Worm (Caenorhabditis elegans) whole organism, mixed stage, embryonic: Measurements from ENCODE around the gene ttm-2.

Source experiments
- M03D4.4 ChIP-seq: sonication (generic microtip); optimal IDR thresholded peaks from 2 replicates; lab custom pipeline; 2017; ENCODE audit warnings: mild to moderate bottlenecking, missing genetic modification characterization, missing compliant biosample characterization
- blmp-1 ChIP-seq: fragments of 150-350 bp; optimal IDR thresholded peaks from 2 replicates; lab custom pipeline; 2014; ENCODE audit warnings: missing biosample characterization, missing genetic modification characterization
- ceh-39 ChIP-seq: fragments of 150-350 bp; optimal IDR thresholded peaks from 2 replicates; lab custom pipeline; 2014; ENCODE audit warnings: missing biosample characterization, missing genetic modification characterization
- ceh-43 ChIP-seq: fragments of 200-800 bp; sonication (Bioruptor generic); optimal IDR thresholded peaks from 2 replicates; lab custom pipeline; 2018; ENCODE audit warnings: mild to moderate bottlenecking, missing genetic modification characterization, moderate library complexity, missing compliant biosample characterization
- ceh-83 ChIP-seq: fragments of 200-800 bp; sonication (Bioruptor generic); optimal IDR thresholded peaks from 2 replicates; lab custom pipeline; 2018; ENCODE audit warnings: mild to moderate bottlenecking, missing genetic modification characterization, missing compliant biosample characterization
- ces-1 ChIP-seq: fragments of 150-350 bp; optimal IDR thresholded peaks from 2 replicates; lab custom pipeline; 2014; ENCODE audit warnings: missing biosample characterization, missing genetic modification reagents, missing genetic modification characterization
- cnd-1 ChIP-seq: fragments of 200-800 bp; sonication (Bioruptor generic); optimal IDR thresholded peaks from 2 replicates; lab custom pipeline; 2018; ENCODE audit warnings: mild to moderate bottlenecking, missing genetic modification characterization, missing compliant biosample characterization
- drap-1 ChIP-seq: fragments of 200-800 bp; sonication (Bioruptor generic); optimal IDR thresholded peaks from 3 replicates; lab custom pipeline; 2018; ENCODE audit warnings: mild to moderate bottlenecking, missing genetic modification characterization, missing compliant biosample characterization
- elt-1 ChIP-seq: sonication (generic microtip); optimal IDR thresholded peaks from 2 replicates; lab custom pipeline; 2017; ENCODE audit warnings: missing genetic modification characterization, mild to moderate bottlenecking, missing compliant biosample characterization, antibody characterized with exemption, moderate library complexity, borderline replicate concordance; ENCODE audit not compliant: insufficient read depth
- elt-3 ChIP-seq: fragments of 150-350 bp; optimal IDR thresholded peaks from 2 replicates; lab custom pipeline; 2014; ENCODE audit warnings: missing biosample characterization, missing genetic modification characterization
- lin-13 ChIP-seq: fragments of 150-350 bp; optimal IDR thresholded peaks from 2 replicates; lab custom pipeline; 2014; ENCODE audit warnings: missing biosample characterization, missing genetic modification characterization
- lsy-2 ChIP-seq: fragments of 150-350 bp; optimal IDR thresholded peaks from 2 replicates; lab custom pipeline; 2014; ENCODE audit warnings: missing biosample characterization, missing genetic modification characterization
- mab-5 ChIP-seq: fragments of 150-350 bp; optimal IDR thresholded peaks from 2 replicates; lab custom pipeline; 2014; ENCODE audit warnings: missing biosample characterization, missing genetic modification characterization
- mep-1 ChIP-seq: fragments of 150-350 bp; optimal IDR thresholded peaks from 2 replicates; lab custom pipeline; 2017; ENCODE audit warnings: missing biosample characterization, missing genetic modification reagents, missing genetic modification characterization, inconsistent platforms
- mls-2 ChIP-seq: sonication (generic microtip); optimal IDR thresholded peaks from 2 replicates; lab custom pipeline; 2016; ENCODE audit warnings: mild to moderate bottlenecking, missing genetic modification characterization, moderate library complexity, missing compliant biosample characterization
- nhr-12 ChIP-seq: fragments of 150-350 bp; optimal IDR thresholded peaks from 2 replicates; lab custom pipeline; 2014; ENCODE audit warnings: missing biosample characterization, missing genetic modification characterization
- nhr-2 ChIP-seq: fragments of 150-350 bp; optimal IDR thresholded peaks from 2 replicates; lab custom pipeline; 2014; ENCODE audit warnings: missing biosample characterization, missing genetic modification characterization
- nhr-237 ChIP-seq: fragments of 150-350 bp; optimal IDR thresholded peaks from 2 replicates; lab custom pipeline; 2014; ENCODE audit warnings: missing biosample characterization, missing genetic modification characterization
- nhr-76 ChIP-seq: sonication (generic microtip); optimal IDR thresholded peaks from 2 replicates; lab custom pipeline; 2017; ENCODE audit warnings: missing biosample characterization, missing genetic modification characterization
- pha-4 ChIP-seq: fragments of 150-350 bp; optimal IDR thresholded peaks from 2 replicates; lab custom pipeline; 2018; ENCODE audit warnings: missing biosample characterization, missing genetic modification reagents, missing genetic modification characterization
- sem-2 ChIP-seq: fragments of 200-800 bp; sonication (Bioruptor generic); optimal IDR thresholded peaks from 2 replicates; lab custom pipeline; 2018; ENCODE audit warnings: mild to moderate bottlenecking, missing genetic modification characterization, missing compliant biosample characterization
- sptf-1 ChIP-seq: sonication (generic microtip); optimal IDR thresholded peaks from 2 replicates; lab custom pipeline; 2017; ENCODE audit warnings: mild to moderate bottlenecking, missing genetic modification characterization, moderate library complexity, missing compliant biosample characterization
- tbx-8 ChIP-seq: fragments of 200-800 bp; sonication (Bioruptor generic); optimal IDR thresholded peaks from 2 replicates; lab custom pipeline; 2018; ENCODE audit warnings: mild to moderate bottlenecking, missing genetic modification characterization, moderate library complexity, missing compliant biosample characterization
- unc-62 ChIP-seq: fragments of 150-350 bp; optimal IDR thresholded peaks from 2 replicates; lab custom pipeline; 2014; ENCODE audit warnings: missing biosample characterization, missing genetic modification reagents, missing genetic modification characterization
- zip-8 ChIP-seq: fragments of 150-350 bp; optimal IDR thresholded peaks from 2 replicates; lab custom pipeline; 2014; ENCODE audit warnings: missing biosample characterization, missing genetic modification characterization
- ztf-11 ChIP-seq: fragments of 150-350 bp; optimal IDR thresholded peaks from 2 replicates; lab custom pipeline; 2014; ENCODE audit warnings: missing biosample characterization, missing genetic modification characterization

The ttm-2 gene

ce11 chrII:4790687-4791086 lies 24.5 kb upstream of the ttm-2 start:
- TF ChIP-seq elt-1 (no peak), ceh-43 (GFP tag; lab: Kevin White, UChicago) (no peak), elt-3 (tag; lab: Kevin White, UChicago) (no peak)
- TF ChIP-seq, all 35 proteins: peak for 0

ce11 chrII:4789835-4790343 lies 23.7 kb upstream of the ttm-2 start, which contains the start of gene F26G1.15:
TSS of gene F26G1.15 (plus strand) at chrII:4790293.
- TF ChIP-seq zip-8 (tag; lab: Kevin White, UChicago) (peak; percentile 74), unc-62 (no peak), lsy-2 (no peak), M03D4.4 (tag; lab: Kevin White, UChicago) (no peak), mls-2 (no peak), ces-1 (no peak)
- TF ChIP-seq, all 35 proteins: peak for 1

- TF ChIP-seq sptf-1 = no peak
- TF ChIP-seq nhr-12 (tag; lab: Kevin White, UChicago) = no peak
- TF ChIP-seq lin-13 (tag; lab: Kevin White, UChicago) = no peak
- no peak for TF ChIP-seq cnd-1 (tag; lab: Kevin White, UChicago)
- no peak for TF ChIP-seq ceh-83 (GFP tag; lab: Kevin White, UChicago)
- TF ChIP-seq unc-62 = no peak
- TF ChIP-seq nhr-237 (tag; lab: Kevin White, UChicago) = no peak
- TF ChIP-seq drap-1 (GFP tag; lab: Kevin White, UChicago) = no peak
- no peak for TF ChIP-seq pha-4 (tag; lab: Kevin White, UChicago)
- TF ChIP-seq, all 35 proteins: peak for 0
Observed at ce11 chrII:4786181-4786580, 20.0 kb upstream of the ttm-2 start, which contains the start of gene msp-3. TSS of gene msp-3 (minus strand) at chrII:4786281.

- TF ChIP-seq ces-1 = no peak
- no peak for TF ChIP-seq lsy-2
- no peak for TF ChIP-seq nhr-76 (tag; lab: Kevin White, UChicago)
- no peak for TF ChIP-seq unc-62
- TF ChIP-seq mls-2 = no peak
- TF ChIP-seq elt-3 (tag; lab: Kevin White, UChicago) = no peak
- TF ChIP-seq drap-1 (GFP tag; lab: Kevin White, UChicago) = no peak
- TF ChIP-seq tbx-8 = no peak
- TF ChIP-seq ceh-43 (GFP tag; lab: Kevin White, UChicago) = no peak
- TF ChIP-seq mab-5 (tag; lab: Kevin White, UChicago) = no peak
- TF ChIP-seq elt-1 = no peak
- no peak for TF ChIP-seq ceh-39 (tag; lab: Kevin White, UChicago)
Observed at ce11 chrII:4784436-4784835, 18.3 kb upstream of the ttm-2 start, which contains the start of gene nep-12. TSS of gene nep-12 (minus strand) at chrII:4784536.

- TF ChIP-seq pha-4 (tag; lab: Kevin White, UChicago) (peak; percentile 84), lsy-2 (no peak), sptf-1 (no peak), nhr-2 (no peak)
Observed at ce11 chrII:4779753-4780152, 13.6 kb upstream of the ttm-2 start.

ce11 chrII:4776933-4777332 lies 10.7 kb upstream of the ttm-2 start, which contains the start of gene F26G1.11:
TSS of gene F26G1.11 (plus strand) at chrII:4777137.
- no peak for TF ChIP-seq cnd-1 (tag; lab: Kevin White, UChicago)
- TF ChIP-seq nhr-12 (tag; lab: Kevin White, UChicago) = no peak

ce11 chrII:4775802-4776201 lies 9.6 kb upstream of the ttm-2 start:
- TF ChIP-seq nhr-2 (no peak), nhr-12 (tag; lab: Kevin White, UChicago) (no peak), ces-1 (no peak), nhr-237 (tag; lab: Kevin White, UChicago) (no peak), ceh-39 (tag; lab: Kevin White, UChicago) (no peak), blmp-1 (tag; lab: Kevin White, UChicago) (no peak), mab-5 (tag; lab: Kevin White, UChicago) (no peak)

ce11 chrII:4773891-4774432 lies 7.8 kb upstream of the ttm-2 start, which contains the start of the genes F26G1.9 and F26G1.10:
TSS of gene F26G1.9 (minus strand) at chrII:4773991.
TSS of gene F26G1.10 (plus strand) at chrII:4774382.
- no peak for TF ChIP-seq zip-8 (tag; lab: Kevin White, UChicago)
- no peak for TF ChIP-seq ces-1
- no peak for TF ChIP-seq ceh-83 (GFP tag; lab: Kevin White, UChicago)
- TF ChIP-seq nhr-237 (tag; lab: Kevin White, UChicago) = no peak
- TF ChIP-seq M03D4.4 (tag; lab: Kevin White, UChicago) = no peak
- no peak for TF ChIP-seq lsy-2
- no peak for TF ChIP-seq ztf-11 (tag; lab: Kevin White, UChicago)
- TF ChIP-seq lin-13 (tag; lab: Kevin White, UChicago) = no peak
- TF ChIP-seq mls-2 = no peak
- no peak for TF ChIP-seq mep-1 (tag; lab: Kevin White, UChicago)
- no peak for TF ChIP-seq sptf-1
- TF ChIP-seq unc-62 = no peak
- TF ChIP-seq sem-2 (GFP tag; lab: Kevin White, UChicago) = no peak
